Fruit fly (Drosophila melanogaster) whole organism, pupa: ENCODE results near the gene mthl11.

Experiments used
- CG10348 ChIP-seq: fragments of 200-800 bp; sonication (Bioruptor generic); IDR thresholded peaks from 2 replicates; pipeline ENCODE4 v1.3.6; 2022; ENCODE audit warnings: missing biosample characterization, missing genetic modification characterization
- CG13204 ChIP-seq: fragments of 200-800 bp; sonication (Bioruptor generic); optimal IDR thresholded peaks from 2 replicates; lab custom pipeline; 2018; ENCODE audit warnings: missing biosample characterization, mild to moderate bottlenecking, missing genetic modification characterization, moderate library complexity
- CG14655 ChIP-seq: fragments of 200-800 bp; sonication (Bioruptor generic); optimal IDR thresholded peaks from 3 replicates; lab custom pipeline; 2017; ENCODE audit warnings: mild to moderate bottlenecking, missing biosample characterization, missing genetic modification reagents, missing genetic modification characterization
- CG15710 ChIP-seq: fragments of 200-800 bp; sonication (Bioruptor generic); optimal IDR thresholded peaks from 2 replicates; lab custom pipeline; 2018; ENCODE audit warnings: missing biosample characterization, mild to moderate bottlenecking, missing genetic modification characterization, moderate library complexity
- CG32121 ChIP-seq: fragments of 200-800 bp; sonication (Bioruptor generic); IDR thresholded peaks from 2 replicates; pipeline ENCODE4 v1.3.6; 2022; ENCODE audit warnings: missing biosample characterization, missing genetic modification characterization
- CG34367 ChIP-seq: fragments of 200-800 bp; sonication (Bioruptor generic); optimal IDR thresholded peaks from 2 replicates; lab custom pipeline; 2018; ENCODE audit warnings: missing biosample characterization, mild to moderate bottlenecking, missing genetic modification characterization
- CG8301 ChIP-seq: fragments of 200-800 bp; sonication (Bioruptor generic); optimal IDR thresholded peaks from 2 replicates; lab custom pipeline; 2018; ENCODE audit warnings: missing biosample characterization, mild to moderate bottlenecking, missing genetic modification characterization
- CG9948 ChIP-seq: fragments of 200-800 bp; sonication (Bioruptor generic); optimal IDR thresholded peaks from 2 replicates; lab custom pipeline; 2018; ENCODE audit warnings: missing biosample characterization, mild to moderate bottlenecking, missing genetic modification characterization, moderate library complexity
- EcR ChIP-seq: fragments of 200-800 bp; sonication (Bioruptor generic); optimal IDR thresholded peaks from 3 replicates; lab custom pipeline; 2019; ENCODE audit warnings: missing biosample characterization, missing genetic modification characterization, mild to moderate bottlenecking, moderate library complexity, missing genetic modification reagents
- Ets98B ChIP-seq: fragments of 200-800 bp; sonication (Bioruptor generic); IDR thresholded peaks from 2 replicates; pipeline ENCODE4 v1.3.6; 2022; ENCODE audit warnings: missing biosample characterization, missing genetic modification characterization
- Pif1A ChIP-seq: fragments of 200-800 bp; sonication (Bioruptor generic); optimal IDR thresholded peaks from 3 replicates; lab custom pipeline; 2016; ENCODE audit warnings: missing biosample characterization, missing genetic modification characterization
- Snoo ChIP-seq: fragments of 200-800 bp; sonication (Bioruptor generic); optimal IDR thresholded peaks from 3 replicates; lab custom pipeline; 2017; ENCODE audit warnings: missing biosample characterization, mild to moderate bottlenecking, missing genetic modification characterization, inconsistent platforms
- fd96Ca ChIP-seq: fragments of 200-800 bp; sonication (Bioruptor generic); IDR thresholded peaks from 3 replicates; pipeline ENCODE4 v1.3.6; 2022; ENCODE audit warnings: missing biosample characterization, missing genetic modification characterization
- rn ChIP-seq: fragments of 200-800 bp; sonication (Bioruptor generic); IDR thresholded peaks from 2 replicates; pipeline ENCODE4 v1.3.6; 2022; ENCODE audit warnings: missing biosample characterization, missing genetic modification characterization

DNA sequence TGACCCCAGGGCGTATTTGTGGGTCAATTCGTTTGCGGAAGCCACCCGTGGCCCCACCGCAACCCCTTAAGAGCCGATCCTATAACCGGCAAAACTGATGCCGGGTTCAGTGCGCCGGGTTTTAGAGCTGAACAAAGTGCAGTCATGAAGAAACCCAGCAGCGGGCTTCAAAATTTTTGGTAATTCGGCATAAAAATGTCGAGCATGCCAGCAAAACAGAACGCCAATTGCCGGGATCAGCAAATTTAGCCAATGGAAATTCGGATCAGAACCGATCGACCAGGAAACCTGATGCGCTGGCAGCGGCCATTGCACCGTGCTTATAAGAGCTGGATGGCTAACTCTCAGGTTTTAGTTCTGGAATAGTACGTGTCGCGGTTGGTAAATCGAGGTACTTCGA lies 6.8 kb downstream of the mthl11 start:
- TF ChIP-seq Snoo (tag; lab: Kevin White, UChicago), result no peak
- no peak for TF ChIP-seq CG8301 (tag; lab: Kevin White, UChicago)
- no peak for TF ChIP-seq CG14655
- TF ChIP-seq Ets98B (GFP tag; lab: Robert Waterston, UW), result no peak
- no peak for TF ChIP-seq EcR (GFP tag; lab: Kevin White, UChicago)
- TF ChIP-seq CG13204 (GFP tag; lab: Kevin White, UChicago), result no peak
- no peak for TF ChIP-seq CG32121
- no peak for TF ChIP-seq CG9948 (tag; lab: Kevin White, UChicago)
- TF ChIP-seq fd96Ca (GFP tag; lab: Robert Waterston, UW), result no peak
- no peak for TF ChIP-seq CG10348
- no peak for TF ChIP-seq Pif1A (GFP tag; lab: Kevin White, UChicago)
- no peak for TF ChIP-seq CG34367 (tag; lab: Kevin White, UChicago)
- no peak for TF ChIP-seq rn (GFP tag; lab: Robert Waterston, UW)
- TF ChIP-seq CG15710, result no peak
